Fruit fly (Drosophila melanogaster): ENCODE results near the gene Pkg21D.
A peak's percentile ranks its signal among the peaks of the same experiment; 100 is the strongest.

Gene Pkg21D

DNA sequence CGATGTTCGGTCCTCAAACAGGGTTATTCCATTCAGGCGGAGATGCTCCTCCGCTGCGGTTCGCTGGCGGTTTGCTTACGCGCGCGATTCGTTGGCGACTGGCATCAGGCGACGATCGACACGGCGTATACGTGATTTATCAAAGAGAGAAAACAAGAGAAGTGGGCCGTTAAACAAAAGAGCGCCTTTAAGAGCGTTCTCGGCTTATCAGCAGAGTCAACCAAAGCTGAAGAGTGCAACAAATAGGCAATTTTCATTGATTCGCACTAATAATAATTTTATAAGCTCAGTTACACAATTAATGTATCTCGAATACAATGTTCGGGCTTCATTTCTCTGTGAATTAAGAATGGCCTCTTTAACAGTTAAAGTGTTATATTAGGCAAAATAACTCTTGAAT lies at the start of gene Pkg21D:
Gene Pkg21D (minus strand): TSS at position 101 of the 400 bp plus-strand sequence.
- no peak for TF ChIP-seq EcR (GFP tag; optimal IDR thresholded peaks at IDR 0.05)
- no peak for TF ChIP-seq CG12605 (GFP tag; IDR thresholded peaks at IDR 0.05)
- no peak for TF ChIP-seq CG34367 (tag; optimal IDR thresholded peaks at IDR 0.05)
- no peak for TF ChIP-seq gl (tag; optimal IDR thresholded peaks at IDR 0.05)
- TF ChIP-seq CG32121 (GFP tag; IDR thresholded peaks at IDR 0.05): no peak
- no peak for TF ChIP-seq CG13204 (GFP tag; optimal IDR thresholded peaks at IDR 0.05)
- no peak for TF ChIP-seq CG17806 (tag; optimal IDR thresholded peaks at IDR 0.05)
- TF ChIP-seq fd96Ca (GFP tag; IDR thresholded peaks at IDR 0.05): no peak
- no peak for TF ChIP-seq CG10348 (GFP tag; IDR thresholded peaks at IDR 0.05)
- TF ChIP-seq Snoo (tag; optimal IDR thresholded peaks at IDR 0.05): no peak
- TF ChIP-seq Pif1B (GFP tag; optimal IDR thresholded peaks at IDR 0.05): no peak
- no peak for TF ChIP-seq Ets98B (GFP tag; IDR thresholded peaks at IDR 0.05)

DNA sequence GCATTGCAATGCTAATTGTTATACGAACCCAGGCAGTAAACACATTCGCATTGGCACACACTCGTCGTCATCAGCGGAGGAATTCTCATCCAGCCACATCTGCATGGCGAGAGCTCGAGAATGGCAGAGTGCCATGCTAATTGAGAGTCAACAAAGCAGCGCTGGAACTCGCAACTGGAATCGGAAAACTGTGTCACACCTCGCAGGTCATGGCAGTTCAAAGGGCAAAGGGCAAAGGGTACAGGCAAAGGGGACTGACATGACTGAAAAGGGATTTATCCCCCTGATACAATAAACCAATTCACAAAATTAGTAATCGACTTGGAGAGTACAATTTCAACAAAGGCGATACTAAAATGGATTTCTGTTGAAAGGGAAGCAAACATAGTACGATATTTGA lies 49.4 kb upstream of the Pkg21D start:
- no peak for TF ChIP-seq CG10348 (GFP tag; IDR thresholded peaks at IDR 0.05)
- peak; percentile 24 for TF ChIP-seq gl (tag; optimal IDR thresholded peaks at IDR 0.05)
- no peak for TF ChIP-seq Pif1B (GFP tag; optimal IDR thresholded peaks at IDR 0.05)
- TF ChIP-seq EcR (GFP tag; optimal IDR thresholded peaks at IDR 0.05): peak; percentile 69

DNA sequence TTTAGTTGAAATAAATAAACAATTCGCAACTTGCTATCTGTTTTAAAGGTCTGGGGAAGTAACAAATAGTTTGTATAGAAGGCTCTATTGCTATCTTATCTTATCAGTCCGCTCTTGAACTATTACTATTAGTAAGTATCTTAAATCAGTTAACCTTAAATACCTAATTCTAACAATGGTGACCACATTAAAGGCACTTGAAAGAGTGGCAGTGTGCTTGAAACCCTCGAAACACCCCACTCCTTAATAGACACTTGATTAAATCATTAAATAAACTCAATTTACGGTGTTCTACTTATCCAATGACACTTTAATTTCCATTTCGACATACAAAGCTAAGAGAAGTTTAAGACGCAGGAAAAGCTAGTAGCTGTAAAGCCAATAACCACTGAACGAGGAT lies 48.2 kb upstream of the Pkg21D start:
- TF ChIP-seq Pif1B (GFP tag; optimal IDR thresholded peaks at IDR 0.05) (no peak), CG9948 (tag; optimal IDR thresholded peaks at IDR 0.05) (no peak), Ets98B (GFP tag; IDR thresholded peaks at IDR 0.05) (no peak), CG14655 (GFP tag; optimal IDR thresholded peaks at IDR 0.05) (no peak), CG32121 (GFP tag; IDR thresholded peaks at IDR 0.05) (no peak), gl (tag; optimal IDR thresholded peaks at IDR 0.05) (no peak), CG34367 (tag; optimal IDR thresholded peaks at IDR 0.05) (no peak), Pif1A (GFP tag; optimal IDR thresholded peaks at IDR 0.05) (no peak), D1 (tag; optimal IDR thresholded peaks at IDR 0.05) (no peak), CG8301 (tag; optimal IDR thresholded peaks at IDR 0.05) (no peak), CG15710 (tag; optimal IDR thresholded peaks at IDR 0.05) (no peak), Snoo (tag; optimal IDR thresholded peaks at IDR 0.05) (no peak), CG10348 (GFP tag; IDR thresholded peaks at IDR 0.05) (no peak)

dm6 chr2L:837989-838388 lies 47.4 kb upstream of the Pkg21D start:
- TF ChIP-seq CG32121 (GFP tag; IDR thresholded peaks at IDR 0.05): peak; percentile 77
- TF ChIP-seq Snoo (tag; optimal IDR thresholded peaks at IDR 0.05): peak; percentile 5
- TF ChIP-seq rn (GFP tag; IDR thresholded peaks at IDR 0.05): peak; percentile 57
- TF ChIP-seq fd96Ca (GFP tag; IDR thresholded peaks at IDR 0.05): peak; percentile 92
- TF ChIP-seq Pif1B (GFP tag; optimal IDR thresholded peaks at IDR 0.05): no peak
- TF ChIP-seq CG9948 (tag; optimal IDR thresholded peaks at IDR 0.05): peak; percentile 75
- peak; percentile 87 for TF ChIP-seq CG4496 (GFP tag; IDR thresholded peaks at IDR 0.05)
- no peak for TF ChIP-seq CG13204 (GFP tag; optimal IDR thresholded peaks at IDR 0.05)
- peak; percentile 88 for TF ChIP-seq CG8301 (tag; optimal IDR thresholded peaks at IDR 0.05)
- TF ChIP-seq D1 (tag; optimal IDR thresholded peaks at IDR 0.05): no peak
- TF ChIP-seq CG8159 (tag; optimal IDR thresholded peaks at IDR 0.05): no peak
- TF ChIP-seq Ets98B (GFP tag; IDR thresholded peaks at IDR 0.05): peak; percentile 84
- no peak for TF ChIP-seq gl (tag; optimal IDR thresholded peaks at IDR 0.05)
- peak; percentile 74 for TF ChIP-seq CG12605 (GFP tag; IDR thresholded peaks at IDR 0.05)
- TF ChIP-seq EcR (GFP tag; optimal IDR thresholded peaks at IDR 0.05): no peak
- no peak for TF ChIP-seq Pif1A (GFP tag; optimal IDR thresholded peaks at IDR 0.05)
- peak; percentile 44 for TF ChIP-seq CG34367 (tag; optimal IDR thresholded peaks at IDR 0.05)
- peak; percentile 89 for TF ChIP-seq CG14655 (GFP tag; optimal IDR thresholded peaks at IDR 0.05)
- peak; percentile 84 for TF ChIP-seq CG15710 (tag; optimal IDR thresholded peaks at IDR 0.05)
- peak; percentile 83 for TF ChIP-seq CG10348 (GFP tag; IDR thresholded peaks at IDR 0.05)
- TF ChIP-seq CG17806 (tag; optimal IDR thresholded peaks at IDR 0.05): peak; percentile 54

- no peak for TF ChIP-seq CG14655 (GFP tag; optimal IDR thresholded peaks at IDR 0.05)
- TF ChIP-seq EcR (GFP tag; optimal IDR thresholded peaks at IDR 0.05): peak; percentile 27
- peak; percentile 23 for TF ChIP-seq CG15710 (tag; optimal IDR thresholded peaks at IDR 0.05)
- no peak for TF ChIP-seq CG4496 (GFP tag; IDR thresholded peaks at IDR 0.05)
- peak; percentile 26 for TF ChIP-seq CG9948 (tag; optimal IDR thresholded peaks at IDR 0.05)
- TF ChIP-seq CG34367 (tag; optimal IDR thresholded peaks at IDR 0.05): no peak
- 0 out of 2 replicates have a peak, but pooled peaks have one; percentile 8 for TF ChIP-seq Ets98B (GFP tag; IDR thresholded peaks at IDR 0.05)
These were observed 37.1 kb upstream of the Pkg21D start for dm6 chr2L:827516-828362.

- 0 out of 2 replicates have a peak, but pooled peaks have one; percentile 18 for TF ChIP-seq CG12605 (GFP tag; IDR thresholded peaks at IDR 0.05)
- TF ChIP-seq CG17806 (tag; optimal IDR thresholded peaks at IDR 0.05): no peak
- no peak for TF ChIP-seq CG4496 (GFP tag; IDR thresholded peaks at IDR 0.05)
These were observed 36.5 kb upstream of the Pkg21D start for dm6 chr2L:827049-827448.

Data from whole organism, pupa.